Fruit fly (Drosophila melanogaster) whole organism, wandering third instar larva: ENCODE data around the gene CG12395.
A peak's percentile ranks its signal among the peaks of the same experiment; 100 is the strongest.

Source experiments
- Abd-B ChIP-seq: fragments of >200 bp; optimal IDR thresholded peaks from 2 replicates; lab custom pipeline; 2017; ENCODE audit warnings: missing biosample characterization, missing genetic modification characterization
- CG32264 ChIP-seq: fragments of 200-800 bp; sonication (Bioruptor generic); optimal IDR thresholded peaks from 2 replicates; lab custom pipeline; 2016; ENCODE audit warnings: missing biosample characterization, missing genetic modification characterization
- Myc ChIP-seq: fragments of >200 bp; optimal IDR thresholded peaks from 2 replicates; lab custom pipeline; 2017
- Vsx2 ChIP-seq: fragments of 200-300, 225-300 bp; sonication (Bioruptor generic); optimal IDR thresholded peaks from 2 replicates; lab custom pipeline; 2018; ENCODE audit warnings: missing biosample characterization, missing genetic modification characterization; ENCODE audit not compliant: partially characterized antibody
- brk ChIP-seq: fragments of 200-800 bp; sonication (Bioruptor generic); optimal IDR thresholded peaks from 2 replicates; lab custom pipeline; 2016; ENCODE audit warnings: missing biosample characterization, mild to moderate bottlenecking, missing genetic modification characterization
- dmrt93B ChIP-seq: fragments of 200-800 bp; sonication (Bioruptor generic); optimal IDR thresholded peaks from 2 replicates; lab custom pipeline; 2018; ENCODE audit warnings: missing biosample characterization, mild to moderate bottlenecking, missing genetic modification characterization
- psq ChIP-seq: fragments of 200-800 bp; sonication (Bioruptor generic); optimal IDR thresholded peaks from 3 replicates; lab custom pipeline; 2017; ENCODE audit warnings: missing biosample characterization, mild to moderate bottlenecking, missing genetic modification characterization, moderate library complexity

dm6 chrX:16111655-16112054 is 49.0 kb upstream of the CG12395 start:
- no peak for TF ChIP-seq brk (GFP tag; lab: Kevin White, UChicago)
- no peak for TF ChIP-seq dmrt93B (GFP tag; lab: Kevin White, UChicago)
- TF ChIP-seq psq (GFP tag; lab: Kevin White, UChicago), result peak; percentile 3
- no peak for TF ChIP-seq CG32264 (GFP tag; lab: Kevin White, UChicago)
- no peak for TF ChIP-seq Abd-B (GFP tag; lab: Kevin White, UChicago)
- TF ChIP-seq Myc (lab: Kevin White, UChicago), result no peak
- TF ChIP-seq Vsx2 (GFP tag; lab: Kevin White, UChicago), result no peak
